Worm (Caenorhabditis elegans): Measurements from ENCODE around the gene egl-10.

egl-10 gene

DNA sequence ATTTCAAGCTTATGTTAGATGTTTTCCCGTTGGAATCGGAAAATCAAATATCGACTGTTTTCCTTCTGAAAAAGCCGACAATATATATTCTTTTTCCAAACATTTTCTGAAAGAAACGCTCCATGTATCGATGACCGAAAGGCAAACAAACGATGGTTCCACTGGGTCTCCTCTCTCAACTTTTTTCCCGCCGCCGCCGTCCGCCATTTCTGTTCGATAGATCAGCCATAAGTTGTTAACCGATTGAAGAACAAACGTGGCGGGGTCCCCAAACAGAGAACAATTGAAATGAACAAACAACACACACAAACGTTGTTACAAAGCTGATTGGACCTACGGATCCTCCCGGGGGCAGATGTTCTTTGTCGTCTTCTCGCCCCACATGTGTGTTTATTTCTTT is 3.8 kb upstream of the egl-10 start:
- TF ChIP-seq ceh-31 (tag; optimal IDR thresholded peaks at IDR 0.05) = no peak
- no peak for TF ChIP-seq K09A11.1 (tag; optimal IDR thresholded peaks at IDR 0.05; ENCODE audit: insufficient read depth)

DNA sequence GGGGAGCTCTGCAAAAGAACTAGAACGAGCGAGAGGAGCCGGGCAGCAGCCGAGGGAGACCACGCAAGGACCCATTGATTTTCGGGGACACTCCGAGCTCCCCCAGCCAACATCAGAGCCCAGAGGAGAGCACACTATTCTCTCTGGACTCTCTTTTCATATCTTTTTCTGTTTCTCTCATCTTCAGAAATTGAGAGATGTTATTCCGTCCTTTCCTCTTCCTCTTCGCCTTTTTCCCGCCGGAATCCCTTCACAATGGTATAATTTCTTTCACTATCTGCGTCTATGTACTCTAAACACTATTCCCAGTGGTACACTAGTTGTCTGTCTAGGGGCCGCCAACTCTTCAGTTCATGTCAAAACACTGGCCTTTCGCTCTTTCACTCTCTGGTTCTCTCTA is 2.6 kb upstream of the egl-10 start:
- TF ChIP-seq fax-1 (tag; optimal IDR thresholded peaks at IDR 0.05) (peak; percentile 23), unc-55 (GFP tag; optimal IDR thresholded peaks at IDR 0.05) (peak; percentile 90), tbx-2 (tag; optimal IDR thresholded peaks at IDR 0.05) (peak; percentile 83), madf-2 (tag; optimal IDR thresholded peaks at IDR 0.05) (peak; percentile 44), nhr-11 (tag; optimal IDR thresholded peaks at IDR 0.05) (no peak), ceh-48 (tag; optimal IDR thresholded peaks at IDR 0.05) (peak; percentile 92), ttx-3 (tag; optimal IDR thresholded peaks at IDR 0.05) (no peak), ceh-2 (tag; optimal IDR thresholded peaks at IDR 0.05) (no peak), fkh-10 (GFP tag; optimal IDR thresholded peaks at IDR 0.05) (peak; percentile 3), nfya-1 (tag; optimal IDR thresholded peaks at IDR 0.05) (peak; percentile 75), rnt-1 (tag; optimal IDR thresholded peaks at IDR 0.05) (peak; percentile 65), F13H6.1 (tag; optimal IDR thresholded peaks at IDR 0.05) (peak; percentile 43), K09A11.1 (tag; optimal IDR thresholded peaks at IDR 0.05; ENCODE audit: insufficient read depth) (peak; percentile 13), sdc-2 (tag; optimal IDR thresholded peaks at IDR 0.05) (no peak), pat-9 (tag; optimal IDR thresholded peaks at IDR 0.05) (no peak), ceh-30 (tag; optimal IDR thresholded peaks at IDR 0.05) (peak; percentile 29), pag-3 (tag; optimal IDR thresholded peaks at IDR 0.05; ENCODE audit: borderline replicate concordance) (peak; percentile 37), Y22D7AL.16 (tag; optimal IDR thresholded peaks at IDR 0.05) (no peak), eyg-1 (tag; optimal IDR thresholded peaks at IDR 0.05) (no peak), sox-2 (GFP tag; IDR thresholded peaks at IDR 0.05) (peak; percentile 38; the same call in 1 of the 2 replicates), ceh-31 (tag; optimal IDR thresholded peaks at IDR 0.05) (peak; percentile 88), pha-2 (tag; optimal IDR thresholded peaks at IDR 0.05) (no peak), unc-42 (tag; optimal IDR thresholded peaks at IDR 0.05) (peak; percentile 92), ceh-18 (tag; optimal IDR thresholded peaks at IDR 0.05) (peak; percentile 91), syd-9 (tag; optimal IDR thresholded peaks at IDR 0.05) (peak; percentile 74), ceh-45 (GFP tag; IDR thresholded peaks at IDR 0.05) (no peak), unc-3 (GFP tag; conservative IDR thresholded peaks at IDR 0.05) (no peak), unc-3 (tag; optimal IDR thresholded peaks at IDR 0.05) (peak; percentile 81), ets-4 (tag; optimal IDR thresholded peaks at IDR 0.05) (no peak), ceh-14 (tag; optimal IDR thresholded peaks at IDR 0.05) (peak; percentile 88), ref-2 (tag; optimal IDR thresholded peaks at IDR 0.05) (peak; percentile 67), ceh-34 (tag; optimal IDR thresholded peaks at IDR 0.05) (peak; percentile 79)

DNA sequence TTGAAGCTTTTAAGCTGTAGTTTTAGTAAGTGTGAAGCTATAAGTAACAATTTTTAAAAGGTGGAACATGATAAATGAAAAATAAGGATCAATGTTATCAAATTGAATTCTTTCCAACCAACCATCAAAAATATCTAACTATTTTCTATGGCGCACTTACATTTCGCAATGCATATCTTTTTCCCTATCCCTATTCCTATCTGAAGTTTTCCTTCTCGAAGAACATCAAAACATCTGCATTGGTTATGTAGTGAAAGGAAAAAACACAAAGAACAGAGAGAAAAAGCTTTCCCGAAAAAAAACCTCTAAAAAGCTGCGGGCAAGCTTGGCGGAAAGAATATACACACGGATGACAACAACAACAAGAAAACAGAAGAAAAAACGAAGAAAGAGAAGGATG is 2.2 kb downstream of the egl-10 start:
- TF ChIP-seq fax-1 (tag; optimal IDR thresholded peaks at IDR 0.05) (no peak), tbx-7 (tag; optimal IDR thresholded peaks at IDR 0.05) (no peak), elt-4 (tag; optimal IDR thresholded peaks at IDR 0.05) (no peak), sox-2 (GFP tag; IDR thresholded peaks at IDR 0.05) (no peak), unc-55 (GFP tag; optimal IDR thresholded peaks at IDR 0.05) (no peak), ceh-18 (tag; optimal IDR thresholded peaks at IDR 0.05) (no peak), dmd-4 (tag; optimal IDR thresholded peaks at IDR 0.05; ENCODE audit: borderline replicate concordance) (no peak), ets-4 (tag; optimal IDR thresholded peaks at IDR 0.05) (no peak), C38D4.7 (GFP tag; optimal IDR thresholded peaks at IDR 0.05) (no peak), npax-4 (tag; optimal IDR thresholded peaks at IDR 0.05) (no peak), hlh-15 (tag; optimal IDR thresholded peaks at IDR 0.05) (no peak), hlh-30 (tag; optimal IDR thresholded peaks at IDR 0.05; ENCODE audit: insufficient read depth) (no peak), syd-9 (tag; optimal IDR thresholded peaks at IDR 0.05) (no peak), mec-3 (tag; optimal IDR thresholded peaks at IDR 0.05; ENCODE audit: borderline replicate concordance) (no peak)
